Fruit fly (Drosophila melanogaster) whole organism, prepupa: ENCODE measurements around the gene CG14717.

Experiments used
- Blimp-1 ChIP-seq: fragments of 200-800 bp; sonication (Bioruptor generic); optimal IDR thresholded peaks from 3 replicates; lab custom pipeline; 2017; ENCODE audit warnings: missing biosample characterization, missing genetic modification characterization, mild to moderate bottlenecking, moderate library complexity, missing genetic modification reagents
- CG11294 ChIP-seq: fragments of 200-800 bp; sonication (Bioruptor generic); IDR thresholded peaks from 2 replicates; pipeline ENCODE4 v1.3.6; 2022; ENCODE audit warnings: missing biosample characterization, missing genetic modification characterization
- CG11762 ChIP-seq: fragments of 200-800 bp; sonication (Bioruptor generic); optimal IDR thresholded peaks from 3 replicates; lab custom pipeline; 2016; ENCODE audit warnings: missing biosample characterization, missing genetic modification characterization; ENCODE audit not compliant: insufficient read depth
- CG15336 ChIP-seq: fragments of 200-800 bp; sonication (Bioruptor generic); IDR thresholded peaks from 2 replicates; pipeline ENCODE4 v1.3.6; 2022; ENCODE audit warnings: missing biosample characterization, missing genetic modification characterization
- CG16779 ChIP-seq: fragments of 200-800 bp; sonication (Bioruptor generic); optimal IDR thresholded peaks from 3 replicates; lab custom pipeline; 2017; ENCODE audit warnings: missing biosample characterization, mild to moderate bottlenecking, missing genetic modification characterization
- CG3032 ChIP-seq: fragments of 200-800 bp; optimal IDR thresholded peaks from 2 replicates; lab custom pipeline; 2019; ENCODE audit warnings: missing biosample characterization, mild to moderate bottlenecking, missing genetic modification characterization, moderate library complexity
- CG31627 ChIP-seq: fragments of 200-800 bp; sonication (Bioruptor generic); optimal IDR thresholded peaks from 3 replicates; lab custom pipeline; 2016; ENCODE audit warnings: missing biosample characterization, missing genetic modification characterization
- CG32006 ChIP-seq: fragments of 200-800 bp; sonication (Bioruptor generic); optimal IDR thresholded peaks from 3 replicates; lab custom pipeline; 2017; ENCODE audit warnings: missing biosample characterization, mild to moderate bottlenecking, missing genetic modification characterization
- CG34406 ChIP-seq: fragments of 200-800 bp; sonication (Bioruptor generic); optimal IDR thresholded peaks from 3 replicates; lab custom pipeline; 2016; ENCODE audit warnings: missing biosample characterization, missing genetic modification characterization
- CG6276 ChIP-seq: fragments of 200-800 bp; sonication (Bioruptor generic); optimal IDR thresholded peaks from 2 replicates; lab custom pipeline; 2017; ENCODE audit warnings: missing biosample characterization, mild to moderate bottlenecking, missing genetic modification characterization
- CG6792 ChIP-seq: fragments of 200-800 bp; sonication (Bioruptor generic); optimal IDR thresholded peaks from 3 replicates; lab custom pipeline; 2016; ENCODE audit warnings: missing biosample characterization, missing genetic modification characterization
- CG6808 ChIP-seq: fragments of 200-800 bp; sonication (Bioruptor generic); optimal IDR thresholded peaks from 3 replicates; lab custom pipeline; 2017; ENCODE audit warnings: missing biosample characterization, missing genetic modification characterization, mild to moderate bottlenecking, moderate library complexity, missing genetic modification reagents
- CG7368 ChIP-seq: fragments of 200-800 bp; sonication (Bioruptor generic); optimal IDR thresholded peaks from 3 replicates; lab custom pipeline; 2016; ENCODE audit warnings: missing biosample characterization, missing genetic modification characterization
- CG8319 ChIP-seq: fragments of 200-800 bp; sonication (Bioruptor generic); optimal IDR thresholded peaks from 3 replicates; lab custom pipeline; 2016; ENCODE audit warnings: missing biosample characterization, missing genetic modification characterization
- Eip78C ChIP-seq: fragments of 200-800 bp; sonication (Bioruptor generic); peaks from one replicate; lab custom pipeline; 2016; ENCODE audit warnings: missing biosample characterization, missing genetic modification characterization
- Eip93F ChIP-seq: fragments of 200-800 bp; sonication (Bioruptor generic); optimal IDR thresholded peaks from 2 replicates; lab custom pipeline; 2016; ENCODE audit warnings: missing biosample characterization, mild to moderate bottlenecking, missing genetic modification characterization
- Ets21C ChIP-seq: fragments of 200-800 bp; sonication (Bioruptor generic); optimal IDR thresholded peaks from 3 replicates; lab custom pipeline; 2016; ENCODE audit warnings: missing biosample characterization, missing genetic modification characterization
- Gug ChIP-seq: fragments of 200-800 bp; sonication (Bioruptor generic); IDR thresholded peaks from 2 replicates; pipeline ENCODE4 v1.3.6; 2022; ENCODE audit warnings: missing biosample characterization, missing genetic modification characterization
- Hr38 ChIP-seq: sonication (Bioruptor generic); optimal IDR thresholded peaks from 2 replicates; lab custom pipeline; 2016; ENCODE audit warnings: missing biosample characterization, missing genetic modification characterization
- Hr39 ChIP-seq: fragments of 200-800 bp; sonication (Bioruptor generic); optimal IDR thresholded peaks from 2 replicates; lab custom pipeline; 2016; ENCODE audit warnings: missing biosample characterization, missing genetic modification characterization
- Hr4 ChIP-seq: fragments of 200-800 bp; sonication (Bioruptor generic); optimal IDR thresholded peaks from 3 replicates; lab custom pipeline; 2016; ENCODE audit warnings: missing biosample characterization, missing genetic modification characterization
- Lpt ChIP-seq: fragments of 200-800 bp; sonication (Bioruptor generic); optimal IDR thresholded peaks from 3 replicates; lab custom pipeline; 2016; ENCODE audit warnings: missing biosample characterization, missing genetic modification characterization
- Met ChIP-seq: fragments of 200-800 bp; sonication (Bioruptor generic); optimal IDR thresholded peaks from 3 replicates; lab custom pipeline; 2016; ENCODE audit warnings: missing biosample characterization, missing genetic modification characterization
- OdsH ChIP-seq: fragments of 200-800 bp; sonication (Bioruptor generic); optimal IDR thresholded peaks from 3 replicates; lab custom pipeline; 2016; ENCODE audit warnings: missing biosample characterization, missing genetic modification characterization
- Sox15 ChIP-seq: fragments of 200-800 bp; sonication (Bioruptor generic); optimal IDR thresholded peaks from 3 replicates; lab custom pipeline; 2016; ENCODE audit warnings: missing biosample characterization, missing genetic modification characterization
- acj6 ChIP-seq: fragments of 200-800 bp; sonication (Bioruptor generic); optimal IDR thresholded peaks from 3 replicates; lab custom pipeline; 2016; ENCODE audit warnings: missing biosample characterization, missing genetic modification characterization
- cyc ChIP-seq: fragments of 200-800 bp; sonication (Bioruptor generic); optimal IDR thresholded peaks from 3 replicates; lab custom pipeline; 2016; ENCODE audit warnings: missing biosample characterization, missing genetic modification characterization
- dsx ChIP-seq: fragments of 200-800 bp; optimal IDR thresholded peaks from 3 replicates; lab custom pipeline; 2019; ENCODE audit warnings: missing biosample characterization, mild to moderate bottlenecking, missing genetic modification characterization, moderate library complexity; ENCODE audit not compliant: poor library complexity, severe bottlenecking
- esn ChIP-seq: fragments of 200-800 bp; sonication (Bioruptor generic); optimal IDR thresholded peaks from 2 replicates; lab custom pipeline; 2016; ENCODE audit warnings: missing biosample characterization, mild to moderate bottlenecking, missing genetic modification characterization, moderate library complexity
- fd85E ChIP-seq: fragments of 200-800 bp; sonication (Bioruptor generic); optimal IDR thresholded peaks from 3 replicates; lab custom pipeline; 2016; ENCODE audit warnings: missing biosample characterization, missing genetic modification characterization
- fkh ChIP-seq: fragments of 200-800 bp; sonication (Bioruptor generic); optimal IDR thresholded peaks from 3 replicates; lab custom pipeline; 2017; ENCODE audit warnings: missing biosample characterization, mild to moderate bottlenecking, missing genetic modification characterization, moderate library complexity
- lz ChIP-seq: fragments of 200-800 bp; sonication (Bioruptor generic); optimal IDR thresholded peaks from 3 replicates; lab custom pipeline; 2016; ENCODE audit warnings: missing biosample characterization, missing genetic modification characterization
- pdm3 ChIP-seq: fragments of 200-800 bp; sonication (Bioruptor generic); optimal IDR thresholded peaks from 3 replicates; lab custom pipeline; 2016; ENCODE audit warnings: missing biosample characterization, missing genetic modification characterization
- salr ChIP-seq, 2 experiments: fragments of 200-800 bp; sonication (Bioruptor generic); optimal IDR thresholded peaks; 3 replicates each; lab custom pipeline; 2016 to 2018; ENCODE audit warnings: missing biosample characterization in 2 of 2, missing genetic modification characterization in 2 of 2, mild to moderate bottlenecking in 1 of 2
- spab ChIP-seq: fragments of 200-800 bp; sonication (Bioruptor generic); optimal IDR thresholded peaks from 2 replicates; lab custom pipeline; 2017; ENCODE audit warnings: missing biosample characterization, mild to moderate bottlenecking, missing genetic modification characterization, missing genetic modification reagents
- ss ChIP-seq, 2 experiments: fragments of 200-800 bp; sonication (Bioruptor generic); optimal IDR thresholded peaks; 2 replicates in 1 of 2; 3 replicates in 1 of 2; lab custom pipeline; 2017 to 2018; ENCODE audit warnings: mild to moderate bottlenecking in 2 of 2, missing biosample characterization in 2 of 2, missing genetic modification characterization in 2 of 2, moderate library complexity in 1 of 2
- svp ChIP-seq: fragments of 200-800 bp; sonication (Bioruptor generic); peaks from one replicate; lab custom pipeline; 2016; ENCODE audit warnings: missing biosample characterization, missing genetic modification characterization
- vri ChIP-seq: fragments of 200-800 bp; sonication (Bioruptor generic); optimal IDR thresholded peaks from 3 replicates; lab custom pipeline; 2016; ENCODE audit warnings: missing biosample characterization, mild to moderate bottlenecking, missing genetic modification characterization

CG14717 gene

DNA sequence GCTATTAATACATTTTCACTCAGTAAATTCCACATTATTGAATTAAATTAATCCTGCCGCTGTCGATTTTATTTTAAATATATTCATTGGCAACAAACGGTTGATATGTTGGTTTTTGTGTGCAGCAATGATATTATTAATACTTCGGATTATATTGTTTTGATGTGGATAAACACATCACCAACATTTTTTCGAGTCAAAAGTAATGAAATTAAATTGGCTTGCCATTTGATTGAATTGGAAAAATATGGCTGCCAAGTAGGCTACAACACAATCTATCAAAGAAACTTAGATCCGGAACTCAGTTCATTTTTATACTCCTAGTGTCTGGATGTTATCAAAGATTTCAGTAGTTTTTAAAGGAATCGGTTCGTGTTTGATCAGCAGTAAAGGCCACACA is 4.0 kb downstream of the CG14717 start, which contains the start of gene CG14718:
Gene CG14718, plus strand, starts transcription at position 301 of the 400 bp plus-strand sequence.
- TF ChIP-seq Lpt (no peak), Hr38 (GFP tag; lab: Kevin White, UChicago) (no peak), Ets21C (no peak), Hr4 (GFP tag; lab: Kevin White, UChicago) (no peak), Hr39 (GFP tag; lab: Kevin White, UChicago) (no peak)

- no peak for TF ChIP-seq Gug (GFP tag; lab: Robert Waterston, UW)
- TF ChIP-seq CG16779, result no peak
- no peak for TF ChIP-seq OdsH (GFP tag; lab: Kevin White, UChicago)
- TF ChIP-seq fkh, result no peak
- no peak for TF ChIP-seq esn (GFP tag; lab: Kevin White, UChicago)
- no peak for TF ChIP-seq CG7368
- TF ChIP-seq Met (GFP tag; lab: Kevin White, UChicago), result no peak
- TF ChIP-seq Hr39 (GFP tag; lab: Kevin White, UChicago), result no peak
- no peak for TF ChIP-seq Hr4 (GFP tag; lab: Kevin White, UChicago)
- TF ChIP-seq lz, result no peak
- TF ChIP-seq, all 60 proteins: peak for 0
Measured at dm6 chr3R:11703730-11704129, 7.4 kb downstream of the CG14717 start, which contains the start of gene I-t. TSS of gene I-t (plus strand) at chr3R:11704030.

DNA sequence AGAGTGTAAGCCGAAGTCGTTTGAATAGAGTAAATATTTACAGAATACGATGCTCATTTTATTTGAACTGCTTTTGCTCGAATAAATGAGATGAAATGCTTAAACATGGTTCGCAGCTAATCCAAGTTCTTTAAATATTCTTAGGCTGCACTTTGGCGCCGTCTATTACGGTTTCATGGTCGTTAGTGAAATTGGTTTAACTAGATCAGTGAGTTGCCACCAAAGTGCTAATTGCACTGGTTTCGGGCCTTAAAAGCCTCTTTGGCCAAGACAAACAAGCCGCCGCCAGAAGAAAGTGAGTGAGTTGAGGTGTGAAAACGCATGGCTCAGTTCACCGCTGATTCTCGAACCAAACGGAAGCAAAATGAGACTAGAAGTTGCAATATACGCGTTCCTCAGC is 15.1 kb downstream of the CG14717 start, which contains the start of gene CG14720:
Gene CG14720, plus strand, starts transcription at position 301 of the 400 bp plus-strand sequence.
- no peak for TF ChIP-seq ss (GFP tag; optimal IDR thresholded peaks at IDR 0.05; lab: Kevin White, UChicago)
- TF ChIP-seq Gug (GFP tag; lab: Robert Waterston, UW), result no peak
- TF ChIP-seq svp (GFP tag; lab: Kevin White, UChicago), result peak; percentile 43
- no peak for TF ChIP-seq Hr39 (GFP tag; lab: Kevin White, UChicago)
- no peak for TF ChIP-seq spab
- no peak for TF ChIP-seq CG8319 (GFP tag; lab: Kevin White, UChicago)
- no peak for TF ChIP-seq Blimp-1 (GFP tag; lab: Kevin White, UChicago)
- TF ChIP-seq, all 60 proteins: peak for 1

dm6 chr3R:11721593-11721992 is 25.3 kb downstream of the CG14717 start, which contains the start of gene CG12594:
TSS of gene CG12594 (plus strand) at chr3R:11721734.
- TF ChIP-seq vri, result no peak
- TF ChIP-seq CG11294, result no peak
- TF ChIP-seq CG16779, result no peak
- TF ChIP-seq Eip78C, result no peak
- no peak for TF ChIP-seq CG32006 (GFP tag; lab: Kevin White, UChicago)
- TF ChIP-seq fkh, result no peak
- TF ChIP-seq pdm3 (GFP tag; lab: Kevin White, UChicago), result no peak
- TF ChIP-seq fd85E (GFP tag; lab: Kevin White, UChicago), result no peak
- TF ChIP-seq Ets21C, result no peak
- TF ChIP-seq Eip93F (GFP tag; lab: Kevin White, UChicago), result no peak
- TF ChIP-seq CG34406 (GFP tag; lab: Kevin White, UChicago), result no peak
- no peak for TF ChIP-seq CG15336 (GFP tag; lab: Robert Waterston, UW)

DNA sequence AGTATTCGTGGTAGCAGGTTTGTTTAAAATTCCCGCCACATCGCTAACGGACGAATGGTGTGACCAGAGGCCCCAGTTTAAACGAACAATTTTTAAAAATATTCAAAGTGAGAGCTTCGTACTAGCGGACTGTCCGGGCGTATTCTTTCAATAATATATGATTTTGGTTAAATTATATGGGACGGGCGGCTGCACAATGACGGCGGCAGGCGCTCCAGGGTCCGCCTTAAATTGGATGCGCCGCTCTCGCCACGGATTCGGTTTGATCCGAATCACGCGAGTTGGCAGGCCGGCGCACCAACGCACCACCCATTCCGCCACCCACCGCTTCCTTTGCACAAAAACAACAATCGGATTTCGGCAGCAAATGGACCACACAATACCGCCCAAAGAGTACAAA is 39.0 kb downstream of the CG14717 start, which contains the start of gene CG14721:
Gene CG14721, plus strand, starts transcription at position 111 of the 400 bp plus-strand sequence.
- TF ChIP-seq dsx (GFP tag; lab: Kevin White, UChicago) (no peak), CG31627 (GFP tag; lab: Kevin White, UChicago) (peak; percentile 41), OdsH (GFP tag; lab: Kevin White, UChicago) (no peak), Sox15 (GFP tag; lab: Kevin White, UChicago) (no peak), CG3032 (peak; percentile 33)

dm6 chr3R:11741730-11742203 is 45.5 kb downstream of the CG14717 start, which contains the start of the genes Blm and CG14722:
TSS of gene Blm (minus strand) at chr3R:11741783.
TSS of gene CG14722 (plus strand) at chr3R:11741890.
- TF ChIP-seq CG11762 (GFP tag; lab: Kevin White, UChicago) (no peak), CG6792 (GFP tag; lab: Kevin White, UChicago) (no peak), pdm3 (GFP tag; lab: Kevin White, UChicago) (no peak), cyc (GFP tag; lab: Kevin White, UChicago) (no peak), dsx (GFP tag; lab: Kevin White, UChicago) (no peak), CG6808 (GFP tag; lab: Kevin White, UChicago) (no peak), esn (GFP tag; lab: Kevin White, UChicago) (no peak), vri (no peak), spab (no peak), Eip78C (no peak), Ets21C (no peak), Blimp-1 (GFP tag; lab: Kevin White, UChicago) (no peak), CG6276 (GFP tag; lab: Kevin White, UChicago) (no peak), acj6 (GFP tag; lab: Kevin White, UChicago) (no peak), salr (GFP tag; optimal IDR thresholded peaks at IDR 0.05; lab: Kevin White, UChicago) (no peak)
